Worm (Caenorhabditis elegans) whole organism, midembryonic: ENCODE data around the gene msp-45.

Source experiments
- T22C8.4 ChIP-seq: fragments of 200-800 bp; sonication (Bioruptor generic); IDR thresholded peaks from 2 replicates; pipeline ENCODE4 v1.3.6; 2022; ENCODE audit warnings: missing genetic modification characterization, missing compliant biosample characterization
- flt-1 ChIP-seq: fragments of 200-800 bp; sonication (Bioruptor generic); IDR thresholded peaks from 2 replicates; pipeline ENCODE4 v1.3.6; 2022; ENCODE audit warnings: missing genetic modification characterization, missing compliant biosample characterization
- klf-2 ChIP-seq: fragments of 200-800 bp; sonication (Bioruptor generic); conservative IDR thresholded peaks from 2 replicates; pipeline ENCODE4 v1.3.6; 2022; ENCODE audit warnings: missing genetic modification reagents, missing genetic modification characterization, missing compliant biosample characterization
- med-1 ChIP-seq: sonication (generic microtip); optimal IDR thresholded peaks from 2 replicates; lab custom pipeline; 2017; ENCODE audit warnings: missing genetic modification characterization, mild to moderate bottlenecking, missing compliant biosample characterization, antibody characterized with exemption, missing genetic modification reagents; ENCODE audit not compliant: insufficient read depth
- ref-1 ChIP-seq: fragments of 200-800 bp; sonication (Bioruptor generic); conservative IDR thresholded peaks from 2 replicates; pipeline ENCODE4 v1.3.6; 2022; ENCODE audit warnings: missing genetic modification reagents, missing genetic modification characterization, missing compliant biosample characterization
- ztf-29 ChIP-seq: fragments of 200-800 bp; sonication (Bioruptor generic); IDR thresholded peaks from 2 replicates; pipeline ENCODE4 v1.3.6; 2022; ENCODE audit warnings: missing genetic modification reagents, missing genetic modification characterization, missing compliant biosample characterization

DNA sequence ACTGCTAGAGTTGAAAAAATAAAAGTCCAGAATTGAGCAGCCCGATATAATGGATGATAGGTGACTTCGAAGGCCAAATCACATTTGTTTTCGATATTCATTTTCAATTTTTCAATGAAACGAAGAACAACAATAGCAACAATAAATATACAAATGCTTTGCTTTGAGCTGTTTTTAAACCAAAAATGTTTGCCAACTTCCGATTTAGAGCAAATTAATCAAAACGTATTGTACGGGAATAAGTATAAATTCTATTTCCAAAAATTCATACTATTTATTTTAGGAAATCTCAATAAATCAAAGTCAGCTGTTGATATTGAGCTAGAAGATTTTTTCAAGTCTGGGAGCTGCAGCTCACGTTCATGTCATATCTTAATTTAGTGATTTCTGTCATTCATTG is 14.0 kb upstream of the msp-45 start, which contains the start of gene srb-1:
- TF ChIP-seq ztf-29 (GFP tag; lab: Robert Waterston, UW) (no peak), ref-1 (GFP tag; lab: Robert Waterston, UW) (no peak), T22C8.4 (no peak), flt-1 (no peak), med-1 (GFP tag; lab: Kevin White, UChicago) (no peak), klf-2 (GFP tag; lab: Robert Waterston, UW) (no peak)
